Fruit fly (Drosophila melanogaster): ENCODE measurements around the gene Ag5r2.

The Ag5r2 gene

DNA sequence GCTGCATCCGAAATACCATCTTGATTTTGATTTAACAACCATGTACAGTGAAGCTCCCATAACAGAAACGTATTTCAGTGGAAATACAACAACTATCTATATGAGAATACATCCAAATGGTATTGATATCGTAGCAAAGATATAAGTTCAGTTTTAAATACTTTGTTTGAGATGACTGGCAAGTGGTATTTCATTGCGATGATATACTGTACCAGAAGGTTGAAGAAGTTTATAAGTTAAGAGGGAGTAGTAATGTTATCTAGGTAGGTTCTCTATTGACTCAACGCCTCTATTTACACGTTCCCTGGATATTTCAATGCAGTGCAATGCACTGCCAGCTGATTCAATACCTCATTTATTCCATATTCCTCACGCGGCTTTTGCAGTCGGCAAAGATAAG, 21.8 kb upstream of the Ag5r2 start (continued):
- no peak for TF ChIP-seq Lpt (GFP tag; optimal IDR thresholded peaks at IDR 0.05)
- no peak for TF ChIP-seq Sox102F (GFP tag; optimal IDR thresholded peaks at IDR 0.05)
- TF ChIP-seq CG34406 (GFP tag; optimal IDR thresholded peaks at IDR 0.05): no peak
- no peak for TF ChIP-seq CG11294 (GFP tag; IDR thresholded peaks at IDR 0.05)
- no peak for TF ChIP-seq Met (GFP tag; optimal IDR thresholded peaks at IDR 0.05)
- TF ChIP-seq salr (GFP tag; optimal IDR thresholded peaks at IDR 0.05): no peak
- no peak for TF ChIP-seq CG6792 (GFP tag; optimal IDR thresholded peaks at IDR 0.05)
- TF ChIP-seq CG6163 (GFP tag; IDR thresholded peaks at IDR 0.05): peak; percentile 49; the same call in 1 of the 3 replicates
- TF ChIP-seq CG10631 (GFP tag; optimal IDR thresholded peaks at IDR 0.05): peak; percentile 23
- no peak for TF ChIP-seq net (GFP tag; optimal IDR thresholded peaks at IDR 0.05)
- TF ChIP-seq lz (GFP tag; optimal IDR thresholded peaks at IDR 0.05): no peak
- TF ChIP-seq pdm3 (GFP tag; optimal IDR thresholded peaks at IDR 0.05): peak; percentile 4
- TF ChIP-seq Sox14 (GFP tag; optimal IDR thresholded peaks at IDR 0.05): no peak
- TF ChIP-seq CG32006 (GFP tag; optimal IDR thresholded peaks at IDR 0.05): peak; percentile 22
- no peak for TF ChIP-seq CG8319 (GFP tag; optimal IDR thresholded peaks at IDR 0.05)
- TF ChIP-seq Hr39 (GFP tag; optimal IDR thresholded peaks at IDR 0.05): no peak
- TF ChIP-seq CG6808 (GFP tag; optimal IDR thresholded peaks at IDR 0.05): no peak
- TF ChIP-seq Hr4 (GFP tag; optimal IDR thresholded peaks at IDR 0.05): peak; percentile 1
- no peak for TF ChIP-seq dsx (GFP tag; optimal IDR thresholded peaks at IDR 0.05; ENCODE audit: poor library complexity, severe bottlenecking)

DNA sequence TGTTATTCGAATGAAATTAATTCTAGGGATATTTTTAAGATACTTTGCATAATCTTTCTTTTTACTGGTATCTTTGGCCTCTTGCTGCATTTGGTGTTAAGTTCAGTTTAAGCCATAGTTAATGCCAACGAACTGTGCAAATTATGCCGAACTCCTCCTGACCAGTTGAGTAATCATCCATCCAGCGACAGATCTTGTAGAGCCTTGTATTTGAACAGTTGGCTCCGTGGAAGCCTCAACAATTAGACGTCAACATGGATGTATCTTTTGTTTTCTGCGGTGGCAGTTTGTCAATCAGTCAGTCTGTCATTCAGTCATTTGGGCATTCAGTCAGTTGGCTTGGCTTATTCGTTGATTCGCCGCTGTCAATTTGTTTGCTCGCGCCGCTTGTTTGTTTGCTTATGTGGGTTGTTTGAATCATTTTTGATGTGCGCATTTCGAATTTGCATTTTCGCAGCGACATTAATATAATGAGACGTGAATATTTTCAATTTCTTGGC, 18.8 kb upstream of the Ag5r2 start:
- TF ChIP-seq Eip78C (GFP tag) (no peak), Gug (GFP tag; IDR thresholded peaks at IDR 0.05) (no peak), CG11762 (GFP tag; optimal IDR thresholded peaks at IDR 0.05; ENCODE audit: insufficient read depth) (no peak), fkh (GFP tag; optimal IDR thresholded peaks at IDR 0.05) (peak; percentile 43), CG6276 (GFP tag; optimal IDR thresholded peaks at IDR 0.05) (no peak)

DNA sequence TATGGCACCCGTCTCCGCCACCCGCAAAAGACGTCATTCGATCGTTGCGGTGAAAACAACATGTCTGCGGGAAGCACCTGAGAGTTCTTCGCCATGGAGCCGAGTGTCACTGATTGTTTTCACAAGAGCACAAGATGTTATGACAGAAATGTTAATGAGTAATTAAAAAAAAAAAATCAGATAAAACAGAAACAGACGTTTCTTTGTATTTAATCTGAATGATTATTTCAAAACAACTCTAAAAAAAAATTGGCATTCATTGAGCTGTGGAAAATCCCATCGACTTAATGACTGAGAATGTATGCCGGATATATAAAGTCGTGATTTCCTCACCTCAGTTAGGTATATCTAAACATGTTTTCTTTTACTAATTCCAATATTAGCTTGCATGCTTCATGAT, 2.6 kb upstream of the Ag5r2 start, which contains the start of gene Ag5r:
Gene Ag5r, minus strand, starts transcription at position 101 of the 400 bp plus-strand sequence.
- no peak for TF ChIP-seq CG10669 (GFP tag; optimal IDR thresholded peaks at IDR 0.05)

- TF ChIP-seq Hr38 (GFP tag; optimal IDR thresholded peaks at IDR 0.05) (no peak), spab (GFP tag; optimal IDR thresholded peaks at IDR 0.05) (no peak), net (GFP tag; optimal IDR thresholded peaks at IDR 0.05) (no peak), fkh (GFP tag; optimal IDR thresholded peaks at IDR 0.05) (no peak), CG31627 (GFP tag; optimal IDR thresholded peaks at IDR 0.05) (no peak), CG11762 (GFP tag; optimal IDR thresholded peaks at IDR 0.05; ENCODE audit: insufficient read depth) (no peak), CG3919 (GFP tag; optimal IDR thresholded peaks at IDR 0.05) (no peak), CG1621 (tag; optimal IDR thresholded peaks at IDR 0.05) (no peak), CG16779 (tag; optimal IDR thresholded peaks at IDR 0.05) (no peak), CG6808 (GFP tag; optimal IDR thresholded peaks at IDR 0.05) (no peak), achi (GFP tag; optimal IDR thresholded peaks at IDR 0.05) (no peak)
Measured at dm6 chrX:14776474-14776873, 7.4 kb downstream of the Ag5r2 start, which contains the start of gene CG5347. CG5347 (plus strand) TSS chrX:14776774.

DNA sequence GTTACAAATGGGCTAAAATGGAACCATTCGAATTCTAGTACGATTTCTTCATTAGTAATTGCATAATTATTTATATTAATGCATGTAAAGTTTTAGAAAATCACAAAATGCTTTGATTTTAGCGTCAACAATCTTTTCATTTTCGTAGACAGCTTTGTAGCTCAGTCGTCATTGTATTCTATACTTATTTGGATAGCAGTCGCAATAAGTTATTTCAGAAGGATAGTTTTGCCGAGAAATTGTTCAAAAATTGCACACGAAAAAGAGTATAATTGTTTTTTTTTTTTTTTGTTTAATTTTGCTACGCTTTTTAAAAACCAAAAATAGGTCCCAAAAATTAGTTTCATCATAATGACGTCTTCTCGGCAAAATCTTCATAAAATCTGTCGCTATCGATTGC, 8.8 kb downstream of the Ag5r2 start, which contains the start of gene CG5334:
Gene CG5334, plus strand, starts transcription at position 301 of the 400 bp plus-strand sequence.
- TF ChIP-seq CG34406 (GFP tag; optimal IDR thresholded peaks at IDR 0.05) (no peak), Eip75B (GFP tag; optimal IDR thresholded peaks at IDR 0.05) (no peak), dsx (GFP tag; optimal IDR thresholded peaks at IDR 0.05; ENCODE audit: poor library complexity, severe bottlenecking) (no peak), achi (GFP tag; optimal IDR thresholded peaks at IDR 0.05) (no peak), CG11902 (GFP tag; optimal IDR thresholded peaks at IDR 0.05) (no peak), pdm3 (GFP tag; optimal IDR thresholded peaks at IDR 0.05) (no peak), CG6163 (GFP tag; IDR thresholded peaks at IDR 0.05) (no peak), CG16779 (tag; optimal IDR thresholded peaks at IDR 0.05) (no peak)

Measured in whole organism, prepupa.